Worm (Caenorhabditis elegans) whole organism, young adult: Measurements from ENCODE around the gene txt-14.

ENCODE experiments used
- F23B12.7 ChIP-seq: sonication (generic microtip); optimal IDR thresholded peaks from 2 replicates; lab custom pipeline; 2017; ENCODE audit warnings: missing genetic modification characterization, mild to moderate bottlenecking, missing compliant biosample characterization, antibody characterized with exemption, moderate library complexity; ENCODE audit not compliant: insufficient read depth
- attf-5 ChIP-seq: fragments of 200-800 bp; sonication (Bioruptor generic); optimal IDR thresholded peaks from 2 replicates; lab custom pipeline; 2018; ENCODE audit warnings: mild to moderate bottlenecking, missing genetic modification characterization, missing compliant biosample characterization
- ekl-4 ChIP-seq: fragments of 200-800 bp; sonication (Bioruptor generic); IDR thresholded peaks from 2 replicates; pipeline ENCODE4 v1.3.6; 2022; ENCODE audit warnings: missing genetic modification reagents, missing genetic modification characterization, missing compliant biosample characterization
- him-1 ChIP-seq: sonication (generic microtip); optimal IDR thresholded peaks from 2 replicates; lab custom pipeline; 2016; ENCODE audit warnings: missing genotype, missing genetic modification reagents, missing genetic modification characterization, missing compliant biosample characterization
- hmg-20 ChIP-seq: fragments of 200-800 bp; sonication (Bioruptor generic); IDR thresholded peaks from 2 replicates; pipeline ENCODE4 v1.3.6; 2022; ENCODE audit warnings: missing genetic modification reagents, missing genetic modification characterization, missing compliant biosample characterization
- hrde-1 ChIP-seq: sonication (generic microtip); optimal IDR thresholded peaks from 2 replicates; lab custom pipeline; 2016; ENCODE audit warnings: missing genetic modification characterization, mild to moderate bottlenecking, missing compliant biosample characterization, moderate library complexity, missing genotype, missing genetic modification reagents, borderline replicate concordance
- let-607 ChIP-seq, 2 experiments: fragments of 200-800 bp in 1 of 2; sonication (Bioruptor generic) in 1 of 2; sonication (generic microtip) in 1 of 2; optimal IDR thresholded peaks; 2 replicates each; lab custom pipeline; 2016 to 2018; ENCODE audit warnings: mild to moderate bottlenecking in 2 of 2, missing compliant biosample characterization in 2 of 2, missing genetic modification characterization in 2 of 2, moderate library complexity in 2 of 2, missing genotype in 1 of 2
- lin-40 ChIP-seq: sonication (generic microtip); optimal IDR thresholded peaks from 2 replicates; lab custom pipeline; 2016; ENCODE audit warnings: missing genetic modification characterization, mild to moderate bottlenecking, missing compliant biosample characterization, missing genotype, missing genetic modification reagents
- nfyb-1 ChIP-seq: fragments of 200-800 bp; sonication (Bioruptor generic); IDR thresholded peaks from 2 replicates; pipeline ENCODE4 v1.3.6; 2022; ENCODE audit warnings: missing genetic modification reagents, missing genetic modification characterization, missing compliant biosample characterization
- snpc-4 ChIP-seq, 5 experiments: fragments of 150-350 bp in 1 of 5; sonication (generic microtip) in 4 of 5; optimal IDR thresholded peaks; 2 replicates each; lab custom pipeline; 2014 to 2018; ENCODE audit warnings: missing genetic modification characterization in 5 of 5, missing biosample characterization in 3 of 5, antibody characterized with exemption in 2 of 5, mild to moderate bottlenecking in 2 of 5, missing compliant biosample characterization in 2 of 5, missing genotype in 2 of 5, moderate library complexity in 2 of 5, missing genetic modification reagents in 1 of 5

DNA sequence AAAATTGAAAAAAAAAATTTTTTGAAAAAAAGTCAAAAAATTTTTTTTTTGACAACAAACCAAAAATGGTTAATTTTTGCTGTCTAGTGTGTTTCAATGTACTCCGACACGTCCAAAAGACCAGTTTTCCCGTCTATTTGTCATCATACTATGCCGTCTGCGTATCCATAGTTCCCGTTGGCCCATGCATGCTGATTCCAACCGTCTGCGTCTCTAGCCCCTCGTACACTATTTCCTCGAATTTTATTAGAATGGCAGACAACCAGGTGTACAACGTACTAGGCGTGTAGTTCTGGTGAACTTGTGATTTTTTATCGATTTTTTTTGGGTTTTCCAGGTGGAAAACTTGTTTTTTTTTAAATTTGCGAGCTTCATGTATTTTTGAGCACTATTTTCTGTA lies 32.0 kb downstream of the txt-14 start:
- TF ChIP-seq lin-40 (tag; lab: Kevin White, UChicago) (peak; percentile 59), nfyb-1 (GFP tag; lab: Robert Waterston, UW) (peak; percentile 49; the same call in 1 of the 2 replicates), let-607 (tag; optimal IDR thresholded peaks at IDR 0.05; lab: Kevin White, UChicago) (peak; percentile 66 to 73), him-1 (tag; lab: Kevin White, UChicago) (no peak), snpc-4 (GFP tag; optimal IDR thresholded peaks at IDR 0.05; lab: Kevin White, UChicago) (no peak), snpc-4 (tag; optimal IDR thresholded peaks at IDR 0.05; lab: Kevin White, UChicago) (peak in 2 of 4 experiments; percentile 36 to 69), hmg-20 (GFP tag; lab: Robert Waterston, UW) (no peak), attf-5 (GFP tag; lab: Kevin White, UChicago) (peak; percentile 78), F23B12.7 (tag; lab: Kevin White, UChicago) (no peak), hrde-1 (tag; lab: Kevin White, UChicago) (no peak), ekl-4 (GFP tag; lab: Robert Waterston, UW) (0 out of 2 replicates have a peak, but pooled peaks have one; percentile 14)
